Worm (Caenorhabditis elegans) whole organism, L4 larva: ENCODE data around the gene C17C3.3.

Source experiments
- dpl-1 ChIP-seq: fragments of 150-350 bp; optimal IDR thresholded peaks from 2 replicates; lab custom pipeline; 2014; ENCODE audit warnings: missing biosample characterization, missing genetic modification reagents, missing genetic modification characterization
- lin-1 ChIP-seq: fragments of 200-800 bp; sonication (Bioruptor generic); IDR thresholded peaks from 2 replicates; pipeline ENCODE4 v1.3.6; 2022; ENCODE audit warnings: missing genetic modification reagents, missing genetic modification characterization, missing compliant biosample characterization
- lin-15B ChIP-seq: fragments of 150-350 bp; sonication (generic microtip); optimal IDR thresholded peaks from 3 replicates; lab custom pipeline; 2014; ENCODE audit warnings: missing biosample characterization, missing genetic modification characterization

DNA sequence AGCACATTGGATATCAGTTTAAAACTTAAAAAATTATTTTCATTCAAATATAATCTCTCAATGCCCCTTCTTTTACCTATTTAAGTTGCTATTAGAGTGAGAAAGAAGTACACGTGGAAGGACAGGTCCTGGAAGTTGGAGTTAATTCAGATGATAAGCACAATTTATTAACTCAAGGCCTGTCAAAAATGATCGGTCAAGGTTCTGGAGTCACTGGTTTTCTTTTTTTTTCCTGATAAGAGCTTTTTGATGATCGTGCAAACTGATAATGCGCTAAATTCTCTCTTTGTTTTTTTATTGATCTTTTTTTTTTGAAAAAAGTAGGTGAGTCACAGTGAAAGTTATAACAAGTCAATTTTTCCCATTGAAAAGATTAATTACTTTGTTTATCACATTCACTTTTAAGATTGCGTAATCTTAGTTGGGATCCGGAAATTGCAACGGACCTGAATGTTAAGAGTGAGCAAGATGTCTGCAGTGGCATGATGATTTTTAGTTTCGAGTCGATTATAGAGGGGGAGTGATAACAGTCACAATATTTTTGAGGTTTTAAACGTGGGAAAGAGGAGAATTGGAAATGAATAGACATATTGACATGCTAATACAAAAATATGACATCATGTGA, 49.0 kb upstream of the C17C3.3 start:
- TF ChIP-seq lin-1 (GFP tag; lab: Robert Waterston, UW), result no peak
- TF ChIP-seq lin-15B (tag; lab: Kevin White, UChicago), result no peak
- no peak for TF ChIP-seq dpl-1 (GFP tag; lab: Kevin White, UChicago)
